Fruit fly (Drosophila melanogaster): ENCODE data around the gene ush.
A peak's percentile ranks its signal among the peaks of the same experiment; 100 is the strongest.

Gene ush

DNA sequence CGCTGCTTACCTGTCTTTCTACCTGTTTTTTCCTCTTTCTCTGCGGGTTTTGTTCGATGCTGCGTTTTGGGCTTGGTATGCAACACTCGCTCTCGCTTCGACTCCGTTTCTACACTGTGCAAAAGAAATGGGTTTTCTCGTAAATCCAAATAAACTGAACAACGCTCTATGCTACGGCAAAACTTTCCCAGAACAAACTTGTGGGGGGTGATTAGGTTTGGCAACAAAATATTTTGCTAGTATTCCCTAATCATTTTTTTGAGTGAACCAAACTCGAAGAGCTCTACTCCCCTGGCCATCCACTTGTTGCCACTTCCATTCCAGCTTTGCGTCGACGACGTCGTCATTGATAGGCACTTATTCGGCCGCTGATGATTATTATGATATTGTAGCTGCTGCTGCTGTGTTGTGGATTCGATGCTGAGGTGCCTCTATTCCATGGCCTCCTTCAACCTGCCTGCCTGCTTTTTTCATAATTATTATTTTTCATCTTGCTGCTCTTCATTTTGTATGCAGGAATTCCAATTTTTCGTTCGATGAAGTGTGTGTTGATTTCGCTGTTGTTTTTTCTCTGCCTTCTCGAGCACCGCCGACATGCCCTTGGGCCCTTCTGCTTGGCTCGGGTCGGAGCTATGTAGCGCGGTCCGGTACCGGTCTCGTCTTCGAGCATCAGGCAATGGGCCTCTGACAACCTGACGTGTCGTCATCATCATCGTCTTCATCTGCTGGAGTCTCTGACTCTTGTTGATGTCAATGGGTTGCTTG lies 33.9 kb upstream of the ush start:
- TF ChIP-seq CG10565 (GFP tag; optimal IDR thresholded peaks at IDR 0.05) (peak; percentile 25), Max (GFP tag; optimal IDR thresholded peaks at IDR 0.05) (peak; percentile 31), ara (GFP tag; IDR thresholded peaks at IDR 0.05) (peak; percentile 93), sens (GFP tag) (peak; percentile 98), CG9727 (GFP tag; optimal IDR thresholded peaks at IDR 0.05) (peak; percentile 85), CG12219 (GFP tag; optimal IDR thresholded peaks at IDR 0.05) (peak; percentile 78), crc (GFP tag; optimal IDR thresholded peaks at IDR 0.05) (peak; percentile 57), CTCF (GFP tag; optimal IDR thresholded peaks at IDR 0.05) (no peak), otp (GFP tag; IDR thresholded peaks at IDR 0.05) (peak; percentile 88), CG5953 (GFP tag; IDR thresholded peaks at IDR 0.05) (peak; percentile 92), CG5245 (GFP tag; optimal IDR thresholded peaks at IDR 0.05) (peak; percentile 78), CG12391 (tag; optimal IDR thresholded peaks at IDR 0.05) (peak; percentile 87), nerfin-1 (tag; optimal IDR thresholded peaks at IDR 0.05) (peak; percentile 73), Lim3 (GFP tag; IDR thresholded peaks at IDR 0.05) (peak; percentile 75), ind (GFP tag; optimal IDR thresholded peaks at IDR 0.05) (peak; percentile 76), HHEX (GFP tag; optimal IDR thresholded peaks at IDR 0.05) (peak; percentile 71), danr (GFP tag; IDR thresholded peaks at IDR 0.05) (peak; percentile 48; the same call in 1 of the 2 replicates), Dbx (GFP tag; IDR thresholded peaks at IDR 0.05) (no peak), CG17912 (GFP tag; optimal IDR thresholded peaks at IDR 0.05) (no peak), so (GFP tag; IDR thresholded peaks at IDR 0.05) (peak; percentile 75; the same call in 2 of the 3 replicates), lmd (GFP tag; IDR thresholded peaks at IDR 0.05) (peak; percentile 77), pnt (GFP tag; optimal IDR thresholded peaks at IDR 0.05) (peak; percentile 90), CG2875 (GFP tag; optimal IDR thresholded peaks at IDR 0.05) (peak; percentile 77), disco-r (GFP tag; optimal IDR thresholded peaks at IDR 0.05) (no peak), Dll (GFP tag; IDR thresholded peaks at IDR 0.05; ENCODE audit: partially characterized antibody) (no peak), cwo (GFP tag; optimal IDR thresholded peaks at IDR 0.05) (peak; percentile 44), CG30403 (GFP tag; optimal IDR thresholded peaks at IDR 0.05) (peak; percentile 78), Abd-B (GFP tag; optimal IDR thresholded peaks at IDR 0.05) (no peak), HLH3B (GFP tag; IDR thresholded peaks at IDR 0.05) (peak; percentile 90), BtbVII (GFP tag; optimal IDR thresholded peaks at IDR 0.05) (peak; percentile 27), HmgZ (tag; optimal IDR thresholded peaks at IDR 0.05) (peak; percentile 8), CG7963 (GFP tag; IDR thresholded peaks at IDR 0.05; ENCODE audit: partially characterized antibody) (no peak), CG15514 (GFP tag; optimal IDR thresholded peaks at IDR 0.05) (peak; percentile 24), zfh1 (GFP tag; IDR thresholded peaks at IDR 0.05) (peak; percentile 94), Six4 (GFP tag; optimal IDR thresholded peaks at IDR 0.05) (peak; percentile 78), CG15696 (tag; optimal IDR thresholded peaks at IDR 0.05) (peak; percentile 74), CG7271 (tag; optimal IDR thresholded peaks at IDR 0.05) (peak; percentile 37), sima (GFP tag; optimal IDR thresholded peaks at IDR 0.05) (no peak), CG3726 (GFP tag; IDR thresholded peaks at IDR 0.05) (peak; percentile 75; the same call in 2 of the 3 replicates), Hand (GFP tag; optimal IDR thresholded peaks at IDR 0.05) (no peak), ATbp (GFP tag; optimal IDR thresholded peaks at IDR 0.05) (peak; percentile 87), CG4328 (GFP tag; optimal IDR thresholded peaks at IDR 0.05) (no peak), lab (GFP tag; optimal IDR thresholded peaks at IDR 0.05) (peak; percentile 65), vfl (GFP tag; optimal IDR thresholded peaks at IDR 0.05) (peak; percentile 54), Xrp1 (GFP tag; IDR thresholded peaks at IDR 0.05) (peak; percentile 93), oc (tag; optimal IDR thresholded peaks at IDR 0.05) (peak; percentile 85), Atf-2 (GFP tag; optimal IDR thresholded peaks at IDR 0.05) (peak; percentile 85), fd3F (GFP tag; optimal IDR thresholded peaks at IDR 0.05) (no peak), pita (GFP tag; optimal IDR thresholded peaks at IDR 0.05) (no peak), B-H2 (GFP tag; optimal IDR thresholded peaks at IDR 0.05) (no peak)

Data from whole organism, embryonic.